Worm (Caenorhabditis elegans) whole organism, young adult: Measurements from ENCODE around the gene Y38C1AA.12.

ENCODE experiments used
- bed-1 ChIP-seq: fragments of 200-800 bp; sonication (Bioruptor generic); IDR thresholded peaks from 2 replicates; pipeline ENCODE4 v1.3.6; 2022; ENCODE audit warnings: missing genetic modification reagents, missing genetic modification characterization, missing compliant biosample characterization
- lsl-1 ChIP-seq: fragments of 200-800 bp; sonication (Bioruptor generic); optimal IDR thresholded peaks from 2 replicates; lab custom pipeline; 2018; ENCODE audit warnings: mild to moderate bottlenecking, missing genetic modification characterization, moderate library complexity, missing compliant biosample characterization

Y38C1AA.12 gene

DNA sequence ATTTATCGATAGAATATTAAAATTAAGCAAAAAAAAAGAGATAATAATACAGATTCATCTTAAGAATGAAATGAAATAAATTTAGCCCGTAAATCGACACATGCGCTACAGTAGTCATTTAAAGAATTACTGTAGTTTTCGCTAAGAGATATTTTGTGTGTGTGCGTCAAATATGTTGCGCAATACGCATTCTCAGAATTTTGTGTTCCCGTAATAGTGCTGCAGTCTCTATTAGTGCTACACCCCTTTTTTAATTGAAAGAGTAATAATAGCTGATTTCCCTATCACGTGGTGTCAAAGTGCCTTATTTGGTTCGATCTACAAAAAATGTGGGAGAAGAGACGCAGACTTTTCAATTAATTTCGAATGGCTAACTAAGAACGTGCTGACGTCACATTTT, 52.2 kb downstream of the Y38C1AA.12 start:
- TF ChIP-seq bed-1 (no peak), lsl-1 (GFP tag; lab: Kevin White, UChicago) (peak; percentile 59)
